Fruit fly (Drosophila melanogaster): ENCODE results near the gene GatA.
A peak's percentile ranks its signal among the peaks of the same experiment; 100 is the strongest.

GatA gene

DNA sequence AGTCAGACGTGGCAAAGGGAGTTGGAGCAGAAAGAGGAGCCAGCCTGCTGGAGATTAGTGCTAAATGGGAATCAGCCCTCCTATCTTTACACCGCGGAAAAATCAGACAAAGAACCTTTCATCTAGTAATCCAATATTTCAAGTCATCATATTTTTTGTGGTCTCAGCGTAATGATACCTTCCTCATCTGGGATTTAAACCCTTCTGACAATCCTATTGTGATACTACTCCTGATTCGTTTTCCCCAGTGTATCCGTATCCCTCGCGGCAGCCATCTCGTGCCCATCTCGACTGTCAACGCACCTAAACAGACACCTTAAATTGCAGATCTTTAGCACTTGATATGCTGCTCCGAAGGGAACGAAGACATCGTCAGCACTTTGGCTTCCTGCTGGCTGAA, 30.3 kb downstream of the GatA start (continued):
- TF ChIP-seq Mrtf (GFP tag; IDR thresholded peaks at IDR 0.05): no peak
- no peak for TF ChIP-seq CG10267 (tag; optimal IDR thresholded peaks at IDR 0.05)
- no peak for TF ChIP-seq CG18599 (GFP tag; optimal IDR thresholded peaks at IDR 0.05)
- TF ChIP-seq danr (GFP tag; IDR thresholded peaks at IDR 0.05): no peak
- 0 out of 3 replicates have a peak, but pooled peaks have one; percentile 7 for TF ChIP-seq zfh1 (GFP tag; IDR thresholded peaks at IDR 0.05)
- TF ChIP-seq CG2712 (tag; optimal IDR thresholded peaks at IDR 0.05): no peak
- TF ChIP-seq Oli (tag; optimal IDR thresholded peaks at IDR 0.05): no peak
- TF ChIP-seq unc-4 (GFP tag; IDR thresholded peaks at IDR 0.05; ENCODE audit: partially characterized antibody): no peak
- no peak for TF ChIP-seq mirr (GFP tag; optimal IDR thresholded peaks at IDR 0.05)
- peak; percentile 5 for TF ChIP-seq Atf-2 (GFP tag; optimal IDR thresholded peaks at IDR 0.05)
- no peak for TF ChIP-seq klu (GFP tag; IDR thresholded peaks at IDR 0.05)
- TF ChIP-seq tap (tag; optimal IDR thresholded peaks at IDR 0.05): no peak
- no peak for TF ChIP-seq CG30020 (tag; optimal IDR thresholded peaks at IDR 0.05)
- no peak for TF ChIP-seq emc (GFP tag; optimal IDR thresholded peaks at IDR 0.05)
- peak in 1 of 2 experiments; percentile 47 for TF ChIP-seq bsh (GFP tag; optimal IDR thresholded peaks at IDR 0.05)
- no peak for TF ChIP-seq CG9817 (tag; optimal IDR thresholded peaks at IDR 0.05)
- no peak for TF ChIP-seq CG15011 (GFP tag; optimal IDR thresholded peaks at IDR 0.05)
- TF ChIP-seq CG11504 (tag; optimal IDR thresholded peaks at IDR 0.05): no peak
- TF ChIP-seq Doc2 (GFP tag; IDR thresholded peaks at IDR 0.05): no peak
- TF ChIP-seq Ada2b (GFP tag; IDR thresholded peaks at IDR 0.05): no peak
- TF ChIP-seq CG3163 (GFP tag; optimal IDR thresholded peaks at IDR 0.05): no peak
- TF ChIP-seq pzg (GFP tag; optimal IDR thresholded peaks at IDR 0.05): no peak
- no peak for TF ChIP-seq chn (GFP tag; optimal IDR thresholded peaks at IDR 0.05)
- no peak for TF ChIP-seq unpg (GFP tag; optimal IDR thresholded peaks at IDR 0.05)
- TF ChIP-seq H2.0 (GFP tag; IDR thresholded peaks at IDR 0.05): no peak
- TF ChIP-seq CG6254 (GFP tag; optimal IDR thresholded peaks at IDR 0.05): no peak
- no peak for TF ChIP-seq CG10543 (GFP tag; optimal IDR thresholded peaks at IDR 0.05)
- TF ChIP-seq gem (tag; optimal IDR thresholded peaks at IDR 0.05): no peak
- TF ChIP-seq Fer1 (GFP tag; optimal IDR thresholded peaks at IDR 0.05): no peak
- TF ChIP-seq phol (tag; optimal IDR thresholded peaks at IDR 0.05): peak; percentile 12
- TF ChIP-seq CG2889 (GFP tag; IDR thresholded peaks at IDR 0.05): no peak
- no peak for TF ChIP-seq ftz-f1 (GFP tag; optimal IDR thresholded peaks at IDR 0.05)
- 0 out of 2 replicates have a peak, but pooled peaks have one; percentile 5 for TF ChIP-seq Drgx (GFP tag; IDR thresholded peaks at IDR 0.05)
- no peak for TF ChIP-seq grau (tag; optimal IDR thresholded peaks at IDR 0.05)
- TF ChIP-seq Poxn (GFP tag; IDR thresholded peaks at IDR 0.05): no peak
- no peak for TF ChIP-seq slou (GFP tag; optimal IDR thresholded peaks at IDR 0.05)
- no peak for TF ChIP-seq Xrp1 (GFP tag; IDR thresholded peaks at IDR 0.05)
- TF ChIP-seq CG6854 (GFP tag; optimal IDR thresholded peaks at IDR 0.05): no peak
- no peak for TF ChIP-seq grn (GFP tag; optimal IDR thresholded peaks at IDR 0.05)
- peak; percentile 30 for TF ChIP-seq mam (GFP tag; optimal IDR thresholded peaks at IDR 0.05)
- no peak for TF ChIP-seq CG17359 (tag; optimal IDR thresholded peaks at IDR 0.05)
- TF ChIP-seq PHDP (tag; optimal IDR thresholded peaks at IDR 0.05): no peak
- TF ChIP-seq az2 (GFP tag; optimal IDR thresholded peaks at IDR 0.05): no peak
- TF ChIP-seq HLH4C (GFP tag; IDR thresholded peaks at IDR 0.05; ENCODE audit: partially characterized antibody): no peak
- no peak for TF ChIP-seq NFAT (GFP tag; IDR thresholded peaks at IDR 0.05)
- TF ChIP-seq CG7839 (tag; optimal IDR thresholded peaks at IDR 0.05): peak; percentile 18
- no peak for TF ChIP-seq Awh (GFP tag; IDR thresholded peaks at IDR 0.05)
- TF ChIP-seq prd (optimal IDR thresholded peaks at IDR 0.05): no peak
- TF ChIP-seq prd (GFP tag; IDR thresholded peaks at IDR 0.05): peak; percentile 55; the same call in 1 of the 3 replicates
- TF ChIP-seq ranshi (GFP tag; IDR thresholded peaks at IDR 0.05): peak; percentile 41; the same call in 1 of the 2 replicates
- no peak for TF ChIP-seq oc (tag; optimal IDR thresholded peaks at IDR 0.05)
- TF ChIP-seq onecut (GFP tag; IDR thresholded peaks at IDR 0.05): no peak
